Worm (Caenorhabditis elegans): ENCODE data around the gene Y43F8B.24.

DNA sequence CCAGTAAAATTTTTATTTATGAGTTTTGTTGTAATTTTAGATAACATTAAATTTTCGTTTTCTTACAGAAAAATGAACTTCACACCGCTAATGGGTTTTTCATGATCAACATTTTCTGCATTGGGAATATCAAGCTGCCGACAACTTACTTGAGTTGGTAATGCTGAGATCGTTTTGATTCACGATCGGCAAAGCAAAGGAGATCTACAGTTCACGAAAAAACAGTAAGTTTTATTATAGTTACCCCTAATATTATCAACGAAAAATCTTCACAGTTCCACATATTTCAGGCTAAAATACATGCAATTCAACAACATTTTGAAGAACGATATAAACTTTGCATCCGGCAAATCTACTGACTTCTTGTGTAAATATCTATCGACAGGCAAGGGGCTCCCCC, 25.3 kb downstream of the Y43F8B.24 start, which contains the start of gene Y43F8B.22:
- TF ChIP-seq hnd-1 (tag; optimal IDR thresholded peaks at IDR 0.05), result no peak
- no peak for TF ChIP-seq ama-1 (optimal IDR thresholded peaks at IDR 0.05)
- TF ChIP-seq tbx-11 (GFP tag; IDR thresholded peaks at IDR 0.05), result no peak
